Fruit fly (Drosophila melanogaster): ENCODE measurements around the gene CG14795.

DNA sequence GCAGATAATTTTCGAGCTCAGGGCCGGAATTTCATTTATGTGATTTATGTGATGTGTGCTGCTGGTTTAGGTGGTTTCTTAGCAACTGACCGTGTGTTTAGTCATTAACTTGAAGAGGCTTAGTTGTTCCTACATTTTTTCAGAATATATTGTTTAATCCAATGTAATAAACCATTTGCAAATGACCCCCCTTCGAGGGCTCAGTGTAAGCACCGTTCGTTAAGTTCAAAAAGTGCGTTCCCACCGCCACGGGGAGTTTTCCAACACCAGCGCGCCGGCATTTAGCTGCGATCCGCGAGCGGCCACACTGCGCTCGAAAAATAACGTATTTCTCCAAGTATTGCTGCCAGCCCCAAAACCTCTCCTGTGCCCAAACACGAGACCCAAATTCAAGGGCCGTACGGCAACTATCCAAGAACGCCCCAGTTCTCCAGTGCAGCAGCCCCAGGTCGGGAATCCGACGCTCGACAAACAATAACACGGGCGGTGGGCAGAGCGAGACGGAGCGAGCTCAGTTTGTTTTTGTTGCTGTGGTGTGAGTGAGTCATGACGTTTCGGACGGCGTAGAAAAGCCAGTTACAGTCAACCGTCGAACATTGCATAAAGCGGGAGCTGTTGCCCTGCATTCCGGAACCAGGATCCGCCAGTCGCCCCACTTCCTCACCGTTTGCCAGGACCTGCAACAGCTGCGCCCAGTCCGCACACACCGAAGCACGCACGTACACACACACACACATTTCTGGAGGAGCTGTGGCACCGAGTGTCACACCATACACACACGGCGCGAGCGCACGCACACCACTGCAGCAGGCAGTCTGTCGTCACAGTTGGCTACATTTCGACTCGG lies 34.1 kb downstream of the CG14795 start, which contains the start of gene rush:
- TF ChIP-seq pan (optimal IDR thresholded peaks at IDR 0.05) (no peak), Myc (optimal IDR thresholded peaks at IDR 0.05) (no peak)

All from whole organism, wandering third instar larva.